Worm (Caenorhabditis elegans): ENCODE results near the gene srh-252.

srh-252 gene

DNA sequence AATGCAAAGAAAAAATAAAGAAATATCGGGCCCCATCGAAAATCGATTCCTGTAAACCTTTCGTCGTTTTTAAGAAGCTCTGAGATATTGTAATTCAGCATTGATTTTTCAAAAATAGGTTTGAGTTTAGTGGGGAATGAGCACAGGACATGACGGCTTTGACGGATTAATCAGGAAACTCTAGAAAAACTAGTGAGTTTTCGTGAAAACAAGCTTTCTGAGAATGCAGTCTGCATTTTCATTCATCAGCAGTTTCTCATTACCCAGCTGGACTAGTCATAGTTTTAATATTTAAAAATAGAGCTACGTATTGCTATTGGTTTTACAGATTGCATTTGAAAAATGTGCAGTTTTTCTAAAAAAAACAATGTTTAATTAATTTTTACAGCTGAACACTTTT is 31.0 kb downstream of the srh-252 start, which contains the start of gene srz-47:
TSS of gene srz-47 (minus strand) at position 101 of the 400 bp plus-strand sequence.
- TF ChIP-seq nhr-237 (tag; optimal IDR thresholded peaks at IDR 0.05) (no peak), hlh-4 (tag; optimal IDR thresholded peaks at IDR 0.05) (peak; percentile 29), alr-1 (tag; optimal IDR thresholded peaks at IDR 0.05; ENCODE audit: borderline replicate concordance) (no peak)

ce11 chrV:17190399-17190798 is 32.8 kb downstream of the srh-252 start, which contains the start of gene str-199:
TSS of gene str-199 (minus strand) at chrV:17190499.
- TF ChIP-seq ama-1 (optimal IDR thresholded peaks at IDR 0.05) (no peak), rnt-1 (tag; optimal IDR thresholded peaks at IDR 0.05) (no peak), nhr-28 (tag; optimal IDR thresholded peaks at IDR 0.05) (no peak), elt-2 (tag; optimal IDR thresholded peaks at IDR 0.05) (no peak), C04F5.9 (tag; optimal IDR thresholded peaks at IDR 0.05) (no peak), C16A3.4 (tag; optimal IDR thresholded peaks at IDR 0.05) (no peak), unc-86 (tag; optimal IDR thresholded peaks at IDR 0.05) (no peak), mep-1 (tag; optimal IDR thresholded peaks at IDR 0.05) (no peak), lin-35 (GFP tag; optimal IDR thresholded peaks at IDR 0.05) (no peak), xbp-1 (tag; optimal IDR thresholded peaks at IDR 0.05) (no peak), aha-1 (tag; optimal IDR thresholded peaks at IDR 0.05) (no peak), hpl-2 (GFP tag; optimal IDR thresholded peaks at IDR 0.05) (no peak), nhr-11 (tag; optimal IDR thresholded peaks at IDR 0.05) (no peak), ceh-90 (tag; optimal IDR thresholded peaks at IDR 0.05) (no peak), nhr-71 (tag; optimal IDR thresholded peaks at IDR 0.05) (no peak), unc-62 (GFP tag; optimal IDR thresholded peaks at IDR 0.05) (no peak)

ce11 chrV:17182045-17182444 is 41.2 kb downstream of the srh-252 start, which contains the start of gene srh-159:
TSS of gene srh-159 (plus strand) at chrV:17182345.
- TF ChIP-seq hlh-4 (tag; optimal IDR thresholded peaks at IDR 0.05) (peak; percentile 90), unc-30 (tag; optimal IDR thresholded peaks at IDR 0.05) (no peak), Y116A8C.19 (tag; optimal IDR thresholded peaks at IDR 0.05; ENCODE audit: borderline replicate concordance) (no peak), vab-15 (tag; optimal IDR thresholded peaks at IDR 0.05) (no peak), zip-4 (GFP tag; optimal IDR thresholded peaks at IDR 0.05) (no peak), hpl-2 (GFP tag; optimal IDR thresholded peaks at IDR 0.05) (no peak), tbx-2 (tag; optimal IDR thresholded peaks at IDR 0.05) (no peak)

DNA sequence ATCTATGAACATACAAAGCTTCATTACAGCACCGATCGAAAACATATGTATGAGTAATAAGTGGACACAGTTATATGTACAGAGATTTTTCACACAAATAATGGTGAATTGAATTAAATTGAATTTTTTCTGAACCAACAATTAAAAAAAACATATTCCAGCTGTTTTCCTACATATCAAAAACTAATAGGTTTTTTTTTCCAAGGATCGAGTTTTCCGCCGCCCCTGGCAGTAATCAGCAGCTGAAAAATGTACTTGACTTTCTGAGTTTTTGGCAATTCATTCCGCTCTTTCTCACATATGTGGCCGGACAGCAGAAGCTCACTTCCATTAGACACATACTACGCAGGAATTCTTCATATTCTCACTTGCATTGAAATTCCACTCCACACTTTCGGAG is 44.7 kb downstream of the srh-252 start, which contains the start of gene srh-174:
TSS of gene srh-174 (plus strand) at position 301 of the 400 bp plus-strand sequence.
- TF ChIP-seq hlh-4 (tag; optimal IDR thresholded peaks at IDR 0.05) (peak; percentile 45), elt-2 (tag; optimal IDR thresholded peaks at IDR 0.05) (no peak)

ce11 chrV:17177967-17178366 is 45.2 kb downstream of the srh-252 start, which contains the start of gene srsx-1:
TSS of gene srsx-1 (minus strand) at chrV:17178067.
- TF ChIP-seq lir-3 (tag; optimal IDR thresholded peaks at IDR 0.05; ENCODE audit: poor library complexity) (no peak), fos-1 (tag; optimal IDR thresholded peaks at IDR 0.05) (no peak), tbx-2 (tag; optimal IDR thresholded peaks at IDR 0.05) (no peak), hlh-4 (tag; optimal IDR thresholded peaks at IDR 0.05) (no peak), efl-1 (optimal IDR thresholded peaks at IDR 0.05) (no peak), efl-1 (GFP tag; optimal IDR thresholded peaks at IDR 0.05 in 1 of 2) (no peak)

DNA sequence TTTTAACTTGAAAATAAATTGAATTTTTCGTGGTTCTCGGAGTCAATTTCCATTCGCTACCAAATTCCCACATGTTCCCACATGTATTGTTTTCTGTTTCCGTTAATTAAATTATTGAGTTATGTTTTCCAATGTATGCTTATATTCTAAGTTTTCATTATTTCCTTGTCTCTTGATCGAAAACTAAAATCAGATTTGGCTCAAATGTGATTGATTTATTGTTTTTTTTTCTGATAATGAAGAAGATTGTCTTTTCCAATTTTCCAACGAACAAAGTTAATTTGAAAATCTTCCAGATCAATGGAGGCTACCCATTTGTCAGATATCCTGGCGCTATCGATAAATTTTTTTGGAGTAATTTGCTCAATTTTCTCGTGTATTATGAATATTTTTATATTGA is 49.5 kb downstream of the srh-252 start, which contains the start of gene srbc-25:
TSS of gene srbc-25 (plus strand) at position 301 of the 400 bp plus-strand sequence.
- no peak for TF ChIP-seq sox-4 (tag; optimal IDR thresholded peaks at IDR 0.05)
- no peak for TF ChIP-seq mef-2 (tag; optimal IDR thresholded peaks at IDR 0.05)
- no peak for TF ChIP-seq swsn-7 (tag; optimal IDR thresholded peaks at IDR 0.05)
- TF ChIP-seq ets-5 (GFP tag; IDR thresholded peaks at IDR 0.05) = no peak
- TF ChIP-seq lin-13 (GFP tag; optimal IDR thresholded peaks at IDR 0.05) = no peak
- no peak for TF ChIP-seq nhr-12 (tag; optimal IDR thresholded peaks at IDR 0.05)
- TF ChIP-seq fkh-8 (tag; optimal IDR thresholded peaks at IDR 0.05) = no peak
- no peak for TF ChIP-seq fkh-10 (GFP tag; optimal IDR thresholded peaks at IDR 0.05)
- TF ChIP-seq nhr-76 (tag; optimal IDR thresholded peaks at IDR 0.05) = no peak
- TF ChIP-seq egl-27 (tag; optimal IDR thresholded peaks at IDR 0.05) = no peak
- TF ChIP-seq vab-15 (tag; optimal IDR thresholded peaks at IDR 0.05) = no peak
- TF ChIP-seq pax-3 (tag; optimal IDR thresholded peaks at IDR 0.05) = no peak
- no peak for TF ChIP-seq ceh-82 (tag; optimal IDR thresholded peaks at IDR 0.05)
- no peak for TF ChIP-seq fkh-4 (tag; optimal IDR thresholded peaks at IDR 0.05; ENCODE audit: borderline replicate concordance)
- TF ChIP-seq zag-1 (tag; optimal IDR thresholded peaks at IDR 0.05) = no peak
- TF ChIP-seq mdl-1 (tag; optimal IDR thresholded peaks at IDR 0.05) = no peak
- TF ChIP-seq ceh-88 (GFP tag; IDR thresholded peaks at IDR 0.05) = no peak
- no peak for TF ChIP-seq snpc-4 (tag; optimal IDR thresholded peaks at IDR 0.05)
